Worm (Caenorhabditis elegans) whole organism, L3 larva: ENCODE results near the gene cnc-9.

Experiments used
- ama-1 ChIP-seq: fragments of 150-350 bp; optimal IDR thresholded peaks from 2 replicates; lab custom pipeline; 2018
- fkh-10 ChIP-seq: sonication (generic microtip); optimal IDR thresholded peaks from 2 replicates; lab custom pipeline; 2017; ENCODE audit warnings: missing biosample characterization, missing genetic modification reagents, missing genetic modification characterization
- lin-39 ChIP-seq: fragments of 150-350 bp; optimal IDR thresholded peaks from 2 replicates; lab custom pipeline; 2018; ENCODE audit warnings: missing biosample characterization, missing genetic modification reagents, missing genetic modification characterization
- nhr-25 ChIP-seq: sonication (generic microtip); optimal IDR thresholded peaks from 2 replicates; lab custom pipeline; 2017; ENCODE audit warnings: missing biosample characterization, missing genetic modification characterization
- nhr-28 ChIP-seq: fragments of 150-350 bp; optimal IDR thresholded peaks from 2 replicates; lab custom pipeline; 2014; ENCODE audit warnings: missing biosample characterization, missing genetic modification characterization
- nhr-77 ChIP-seq: fragments of 150-350 bp; optimal IDR thresholded peaks from 2 replicates; lab custom pipeline; 2014; ENCODE audit warnings: missing biosample characterization, missing genetic modification characterization
- ztf-11 ChIP-seq: fragments of 150-350 bp; optimal IDR thresholded peaks from 2 replicates; lab custom pipeline; 2014; ENCODE audit warnings: missing biosample characterization, missing genetic modification characterization
- ztf-4 ChIP-seq: fragments of 150-350 bp; optimal IDR thresholded peaks from 2 replicates; lab custom pipeline; 2014; ENCODE audit warnings: missing biosample characterization, missing genetic modification characterization

- TF ChIP-seq nhr-28 (tag; lab: Kevin White, UChicago) = no peak
- TF ChIP-seq ama-1 (lab: Kevin White, UChicago) = no peak
- TF ChIP-seq nhr-25 (tag; lab: Kevin White, UChicago) = no peak
- TF ChIP-seq fkh-10 (GFP tag; lab: Kevin White, UChicago) = no peak
- TF ChIP-seq lin-39 = no peak
- TF ChIP-seq ztf-11 (tag; lab: Kevin White, UChicago) = no peak
- no peak for TF ChIP-seq ztf-4
- no peak for TF ChIP-seq nhr-77 (tag; lab: Kevin White, UChicago)
Measured at ce11 chrV:7400095-7400494, at the start of gene cnc-9.
